Worm (Caenorhabditis elegans): Measurements from ENCODE around the gene del-5.

The del-5 gene

ce11 chrX:11008052-11008451 lies at the start of gene del-5:
del-5 (minus strand) TSS chrX:11008181.
- no peak for TF ChIP-seq daf-16 (GFP tag; optimal IDR thresholded peaks at IDR 0.05)
- peak; percentile 95 for TF ChIP-seq daf-16 (tag; optimal IDR thresholded peaks at IDR 0.05)
- no peak for TF ChIP-seq nhr-6 (tag; optimal IDR thresholded peaks at IDR 0.05)
- no peak for TF ChIP-seq set-16 (GFP tag; IDR thresholded peaks at IDR 0.05)
- no peak for TF ChIP-seq nhr-42 (GFP tag; IDR thresholded peaks at IDR 0.05)
- no peak for TF ChIP-seq dmd-8 (GFP tag; IDR thresholded peaks at IDR 0.05)
- TF ChIP-seq pha-4 (GFP tag; IDR thresholded peaks at IDR 0.05): no peak
- no peak for TF ChIP-seq pha-4 (tag; optimal IDR thresholded peaks at IDR 0.05)
- no peak for TF ChIP-seq lin-38 (GFP tag; IDR thresholded peaks at IDR 0.05)
- peak; percentile 41 for TF ChIP-seq nhr-28 (tag; optimal IDR thresholded peaks at IDR 0.05)
- TF ChIP-seq zag-1 (tag; optimal IDR thresholded peaks at IDR 0.05): no peak
- TF ChIP-seq lin-39 (tag; optimal IDR thresholded peaks at IDR 0.05): no peak
- no peak for TF ChIP-seq nhr-41 (GFP tag; IDR thresholded peaks at IDR 0.05)
- TF ChIP-seq nhr-76 (tag; optimal IDR thresholded peaks at IDR 0.05): no peak
- no peak for TF ChIP-seq duxl-1 (tag; optimal IDR thresholded peaks at IDR 0.05; ENCODE audit: poor library complexity)
- TF ChIP-seq Y48G9A.11 (GFP tag; IDR thresholded peaks at IDR 0.05): no peak
- no peak for TF ChIP-seq nhr-11 (tag; optimal IDR thresholded peaks at IDR 0.05)
- peak; percentile 67; the same call in 1 of the 2 replicates for TF ChIP-seq lin-1 (GFP tag; IDR thresholded peaks at IDR 0.05)
- no peak for TF ChIP-seq aha-1 (tag)
- TF ChIP-seq ceh-20 (GFP tag; IDR thresholded peaks at IDR 0.05): no peak
- TF ChIP-seq dpl-1 (GFP tag; optimal IDR thresholded peaks at IDR 0.05): no peak
- no peak for TF ChIP-seq daf-12 (tag; optimal IDR thresholded peaks at IDR 0.05)
- peak; percentile 54; the same call in 1 of the 2 replicates for TF ChIP-seq tra-1 (GFP tag; IDR thresholded peaks at IDR 0.05)
- TF ChIP-seq gei-8 (GFP tag; optimal IDR thresholded peaks at IDR 0.05): no peak
- no peak for TF ChIP-seq lsy-2 (tag; optimal IDR thresholded peaks at IDR 0.05)
- no peak for TF ChIP-seq hif-1 (tag; optimal IDR thresholded peaks at IDR 0.05)
- no peak for TF ChIP-seq unc-130 (GFP tag; optimal IDR thresholded peaks at IDR 0.05)
- TF ChIP-seq daf-19 (GFP tag; conservative IDR thresholded peaks at IDR 0.05): no peak
- no peak for TF ChIP-seq nhr-25 (tag; optimal IDR thresholded peaks at IDR 0.05; ENCODE audit: borderline replicate concordance, insufficient read depth)
- TF ChIP-seq fos-1 (tag; optimal IDR thresholded peaks at IDR 0.05): no peak
- TF ChIP-seq tag-97 (GFP tag; IDR thresholded peaks at IDR 0.05): no peak
- TF ChIP-seq nhr-77 (tag; optimal IDR thresholded peaks at IDR 0.05): peak; percentile 58
- no peak for TF ChIP-seq mdt-29 (GFP tag; IDR thresholded peaks at IDR 0.05)
- no peak for TF ChIP-seq mxl-2 (GFP tag; conservative IDR thresholded peaks at IDR 0.05)
- no peak for TF ChIP-seq D1046.2 (GFP tag; IDR thresholded peaks at IDR 0.05)
- no peak for TF ChIP-seq madf-5 (GFP tag; IDR thresholded peaks at IDR 0.05)
- TF ChIP-seq dmd-6 (GFP tag; IDR thresholded peaks at IDR 0.05): peak; percentile 78
- TF ChIP-seq ceh-32 (tag; optimal IDR thresholded peaks at IDR 0.05; ENCODE audit: poor library complexity): no peak
- TF ChIP-seq mdl-1 (tag; optimal IDR thresholded peaks at IDR 0.05): no peak
- no peak for TF ChIP-seq ces-1 (GFP tag; optimal IDR thresholded peaks at IDR 0.05)
- TF ChIP-seq jun-1 (tag; optimal IDR thresholded peaks at IDR 0.05): no peak
- TF ChIP-seq zfp-2 (tag; optimal IDR thresholded peaks at IDR 0.05): no peak
- TF ChIP-seq ZK546.5 (tag; optimal IDR thresholded peaks at IDR 0.05): no peak
- no peak for TF ChIP-seq nhr-48 (tag; optimal IDR thresholded peaks at IDR 0.05)
- no peak for TF ChIP-seq rbr-2 (tag; optimal IDR thresholded peaks at IDR 0.05)
- TF ChIP-seq aly-2 (tag; optimal IDR thresholded peaks at IDR 0.05): no peak
- no peak for TF ChIP-seq skn-1 (tag; optimal IDR thresholded peaks at IDR 0.05)
- no peak for TF ChIP-seq hmg-1.1 (GFP tag; IDR thresholded peaks at IDR 0.05)
- TF ChIP-seq madf-9 (GFP tag; conservative IDR thresholded peaks at IDR 0.05): no peak
- TF ChIP-seq T26A8.4 (GFP tag; IDR thresholded peaks at IDR 0.05): no peak
- TF ChIP-seq unc-62 (GFP tag; optimal IDR thresholded peaks at IDR 0.05 in 1 of 2): no peak
- no peak for TF ChIP-seq unc-62 (tag; optimal IDR thresholded peaks at IDR 0.05)
- peak; percentile 70 for TF ChIP-seq dve-1 (tag; optimal IDR thresholded peaks at IDR 0.05; ENCODE audit: insufficient read depth)

Data from whole organism, L4 larva.